Worm (Caenorhabditis elegans): ENCODE results near the gene R02D5.6.

DNA sequence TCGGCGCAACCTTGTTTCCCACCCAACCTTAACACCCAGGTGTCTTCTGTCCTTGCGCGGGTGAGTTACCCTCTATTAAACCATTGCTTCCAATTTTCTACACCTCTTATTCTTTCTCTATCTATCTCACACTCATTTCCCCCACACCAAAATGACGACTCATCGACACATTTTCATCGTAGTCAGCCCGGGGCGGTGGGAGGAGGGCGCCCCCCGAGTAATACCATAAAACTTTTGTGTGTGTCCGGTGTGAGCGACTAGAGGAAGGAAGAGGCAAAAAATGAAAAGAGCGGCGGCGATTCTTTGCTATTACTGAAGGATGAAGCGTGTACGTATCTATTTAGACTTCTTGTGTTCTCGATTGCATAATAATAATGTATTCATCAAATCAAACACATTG, 13.1 kb downstream of the R02D5.6 start:
- TF ChIP-seq aly-2 (tag; optimal IDR thresholded peaks at IDR 0.05) (no peak), unc-55 (GFP tag; optimal IDR thresholded peaks at IDR 0.05) (no peak), ama-1 (optimal IDR thresholded peaks at IDR 0.05) (no peak), nhr-23 (tag; optimal IDR thresholded peaks at IDR 0.05) (no peak), nhr-77 (tag; optimal IDR thresholded peaks at IDR 0.05) (no peak), ztf-4 (tag; optimal IDR thresholded peaks at IDR 0.05) (no peak), elt-3 (tag; optimal IDR thresholded peaks at IDR 0.05) (no peak), unc-62 (GFP tag; optimal IDR thresholded peaks at IDR 0.05) (no peak), lsy-2 (tag; optimal IDR thresholded peaks at IDR 0.05) (no peak), R02D3.7 (tag; optimal IDR thresholded peaks at IDR 0.05) (no peak)

All from whole organism, L2 larva.